Fruit fly (Drosophila melanogaster) Kc167 (cell line): ENCODE measurements around the gene Sfp24Ba.

Experiments
- Myc ChIP-seq: fragments of >200 bp; optimal IDR thresholded peaks from 2 replicates; lab custom pipeline; 2017; ENCODE audit warnings: missing external identifiers
- Sin3A ChIP-seq: fragments of >200 bp; optimal IDR thresholded peaks from 2 replicates; lab custom pipeline; 2018; ENCODE audit warnings: missing external identifiers
- h ChIP-seq: fragments of >200 bp; optimal IDR thresholded peaks from 3 replicates; lab custom pipeline; 2018; ENCODE audit warnings: missing external identifiers
- psq ChIP-seq: fragments of >200 bp; optimal IDR thresholded peaks from 2 replicates; lab custom pipeline; 2017; ENCODE audit warnings: missing external identifiers
- ttk ChIP-seq: sonication (Bioruptor generic); optimal IDR thresholded peaks from 2 replicates; lab custom pipeline; 2017; ENCODE audit warnings: missing external identifiers

DNA sequence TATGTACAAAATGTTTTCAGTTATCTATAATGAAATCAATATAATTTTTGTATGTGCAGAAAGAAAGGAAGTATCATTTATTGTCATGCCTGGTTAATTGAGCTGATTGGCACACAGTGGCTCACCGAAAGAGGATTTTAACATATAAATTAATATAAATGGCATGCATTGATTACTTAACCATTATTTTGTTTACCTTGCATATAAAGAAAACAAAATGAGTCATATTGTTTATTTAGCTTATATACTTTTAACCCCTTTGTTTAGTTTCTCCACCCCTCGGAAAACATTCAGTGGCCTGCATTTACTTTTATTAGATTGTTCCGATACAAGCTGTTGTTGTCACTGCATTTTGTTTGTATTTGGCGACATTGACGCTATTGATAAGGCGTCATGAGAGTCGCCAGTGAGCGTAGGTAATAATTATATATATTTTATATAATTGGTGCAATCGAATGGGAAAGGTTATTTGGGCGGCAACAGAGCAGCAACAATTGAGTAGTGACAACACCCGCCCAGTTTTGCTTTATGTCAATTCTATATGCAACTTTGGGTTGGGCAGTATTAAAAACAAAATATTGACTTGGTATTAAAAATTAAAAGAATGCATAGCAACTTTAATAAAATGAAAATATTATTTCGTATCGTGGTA is 20.7 kb downstream of the Sfp24Ba start:
- TF ChIP-seq h (no peak), psq (lab: Kevin White, UChicago) (no peak), Sin3A (lab: Kevin White, UChicago) (no peak), ttk (no peak), Myc (no peak)
